Worm (Caenorhabditis elegans) whole organism, young adult: ENCODE measurements around the gene M03C11.6.

Experiments
- B0035.1 ChIP-seq: sonication (generic microtip); optimal IDR thresholded peaks from 2 replicates; lab custom pipeline; 2016; ENCODE audit warnings: missing genetic modification characterization, mild to moderate bottlenecking, missing compliant biosample characterization, missing genotype, missing genetic modification reagents
- C06A6.2 ChIP-seq: fragments of 200-800 bp; sonication (Bioruptor generic); conservative IDR thresholded peaks from 2 replicates; pipeline ENCODE4 v1.3.6; 2022; ENCODE audit warnings: missing genetic modification characterization, missing compliant biosample characterization
- C17E4.6 ChIP-seq: fragments of 200-800 bp; sonication (Bioruptor generic); IDR thresholded peaks from 2 replicates; pipeline ENCODE4 v1.3.6; 2022; ENCODE audit warnings: missing genetic modification reagents, missing genetic modification characterization, missing compliant biosample characterization
- D2030.7 ChIP-seq: fragments of 200-800 bp; sonication (Bioruptor generic); IDR thresholded peaks from 2 replicates; pipeline ENCODE4 v1.3.6; 2022; ENCODE audit warnings: missing genetic modification reagents, missing genetic modification characterization, missing compliant biosample characterization
- F22D6.2 ChIP-seq: sonication (generic microtip); optimal IDR thresholded peaks from 2 replicates; lab custom pipeline; 2016; ENCODE audit warnings: mild to moderate bottlenecking, missing genetic modification characterization, missing compliant biosample characterization
- F39B2.1 ChIP-seq: fragments of 200-800 bp; sonication (Bioruptor generic); IDR thresholded peaks from 2 replicates; pipeline ENCODE4 v1.3.6; 2022; ENCODE audit warnings: missing genetic modification reagents, missing genetic modification characterization, missing compliant biosample characterization
- F55B11.4 ChIP-seq: sonication (generic microtip); optimal IDR thresholded peaks from 2 replicates; lab custom pipeline; 2016; ENCODE audit warnings: missing compliant biosample characterization, missing genetic modification characterization, borderline replicate concordance; ENCODE audit not compliant: insufficient read depth
- F57A8.1 ChIP-seq: fragments of 200-800 bp; sonication (Bioruptor generic); optimal IDR thresholded peaks from 2 replicates; lab custom pipeline; 2018; ENCODE audit warnings: mild to moderate bottlenecking, missing genetic modification characterization, moderate library complexity, missing compliant biosample characterization
- F57C9.4 ChIP-seq: sonication (generic microtip); optimal IDR thresholded peaks from 2 replicates; lab custom pipeline; 2017; ENCODE audit warnings: mild to moderate bottlenecking, missing genetic modification characterization, missing compliant biosample characterization
- K12H6.12 ChIP-seq: fragments of 200-800 bp; sonication (Bioruptor generic); optimal IDR thresholded peaks from 2 replicates; lab custom pipeline; 2018; ENCODE audit warnings: mild to moderate bottlenecking, missing genetic modification characterization, missing compliant biosample characterization
- Y53G8AR.9 ChIP-seq: fragments of 200-800 bp; sonication (Bioruptor generic); conservative IDR thresholded peaks from 2 replicates; pipeline ENCODE4 v1.3.6; 2022; ENCODE audit warnings: missing genetic modification reagents, missing genetic modification characterization, missing compliant biosample characterization
- Y79H2A.3 ChIP-seq: fragments of 200-800 bp; sonication (Bioruptor generic); conservative IDR thresholded peaks from 2 replicates; pipeline ENCODE4 v1.3.6; 2022; ENCODE audit warnings: missing genetic modification reagents, missing genetic modification characterization, missing compliant biosample characterization
- Y95B8A.8 ChIP-seq: fragments of 200-800 bp; sonication (Bioruptor generic); IDR thresholded peaks from 2 replicates; pipeline ENCODE4 v1.3.6; 2022; ENCODE audit warnings: missing genetic modification reagents, missing genetic modification characterization, missing compliant biosample characterization
- atf-7 ChIP-seq: sonication (generic microtip); optimal IDR thresholded peaks from 2 replicates; lab custom pipeline; 2017; ENCODE audit warnings: mild to moderate bottlenecking, missing genetic modification characterization, missing compliant biosample characterization
- attf-6 ChIP-seq: fragments of 200-800 bp; sonication (Bioruptor generic); IDR thresholded peaks from 2 replicates; pipeline ENCODE4 v1.3.6; 2022; ENCODE audit warnings: missing genetic modification reagents, missing genetic modification characterization, missing compliant biosample characterization
- ccch-3 ChIP-seq: fragments of 200-800 bp; sonication (Bioruptor generic); optimal IDR thresholded peaks from 2 replicates; lab custom pipeline; 2018; ENCODE audit warnings: mild to moderate bottlenecking, missing genetic modification characterization, missing compliant biosample characterization
- cebp-2 ChIP-seq: fragments of 200-800 bp; sonication (Bioruptor generic); IDR thresholded peaks from 2 replicates; pipeline ENCODE4 v1.3.6; 2022; ENCODE audit warnings: missing genetic modification characterization, missing compliant biosample characterization
- ceh-100 ChIP-seq: fragments of 200-800 bp; sonication (Bioruptor generic); IDR thresholded peaks from 2 replicates; pipeline ENCODE4 v1.3.6; 2022; ENCODE audit warnings: missing genetic modification reagents, missing genetic modification characterization, missing compliant biosample characterization
- ceh-79 ChIP-seq: sonication (generic microtip); optimal IDR thresholded peaks from 2 replicates; lab custom pipeline; 2017; ENCODE audit warnings: mild to moderate bottlenecking, missing genetic modification characterization, missing compliant biosample characterization
- chd-7 ChIP-seq: sonication (generic microtip); optimal IDR thresholded peaks from 2 replicates; lab custom pipeline; 2016; ENCODE audit warnings: mild to moderate bottlenecking, missing genetic modification characterization, moderate library complexity, missing compliant biosample characterization
- dpff-1 ChIP-seq: sonication (generic microtip); optimal IDR thresholded peaks from 2 replicates; lab custom pipeline; 2017; ENCODE audit warnings: mild to moderate bottlenecking, missing genetic modification characterization, missing compliant biosample characterization
- dpl-1 ChIP-seq: fragments of 150-350 bp; optimal IDR thresholded peaks from 2 replicates; lab custom pipeline; 2014; ENCODE audit warnings: missing biosample characterization, missing genetic modification reagents, missing genetic modification characterization
- efl-1 ChIP-seq: fragments of 150-350 bp; optimal IDR thresholded peaks from 2 replicates; lab custom pipeline; 2014; ENCODE audit warnings: missing biosample characterization, missing genetic modification reagents, missing genetic modification characterization
- ets-4 ChIP-seq: fragments of 200-800 bp; sonication (Bioruptor generic); optimal IDR thresholded peaks from 2 replicates; lab custom pipeline; 2018; ENCODE audit warnings: mild to moderate bottlenecking, missing genetic modification characterization, missing compliant biosample characterization
- hmg-1.2 ChIP-seq: fragments of 200-800 bp; sonication (Bioruptor generic); IDR thresholded peaks from 2 replicates; pipeline ENCODE4 v1.3.6; 2022; ENCODE audit warnings: missing genetic modification reagents, missing genetic modification characterization, missing compliant biosample characterization
- lsy-27 ChIP-seq: sonication (generic microtip); optimal IDR thresholded peaks from 2 replicates; lab custom pipeline; 2017; ENCODE audit warnings: missing genetic modification characterization, mild to moderate bottlenecking, missing compliant biosample characterization, antibody characterized with exemption, missing genotype, borderline replicate concordance; ENCODE audit not compliant: insufficient read depth
- madf-10 ChIP-seq: sonication (generic microtip); optimal IDR thresholded peaks from 2 replicates; lab custom pipeline; 2016; ENCODE audit warnings: mild to moderate bottlenecking, missing genetic modification characterization, missing compliant biosample characterization
- madf-8 ChIP-seq: fragments of 200-800 bp; sonication (Bioruptor generic); conservative IDR thresholded peaks from 2 replicates; pipeline ENCODE4 v1.3.6; 2022; ENCODE audit warnings: missing genetic modification reagents, missing genetic modification characterization, missing compliant biosample characterization
- mcd-1 ChIP-seq: fragments of 200-800 bp; sonication (Bioruptor generic); IDR thresholded peaks from 2 replicates; pipeline ENCODE4 v1.3.6; 2022; ENCODE audit warnings: missing genetic modification reagents, missing genetic modification characterization, missing compliant biosample characterization
- mxl-1 ChIP-seq: sonication (generic microtip); optimal IDR thresholded peaks from 2 replicates; lab custom pipeline; 2016; ENCODE audit warnings: missing genetic modification characterization, missing compliant biosample characterization
- nhr-179 ChIP-seq: sonication (generic microtip); optimal IDR thresholded peaks from 2 replicates; lab custom pipeline; 2016; ENCODE audit warnings: mild to moderate bottlenecking, missing genetic modification characterization, missing compliant biosample characterization
- nhr-80 ChIP-seq: sonication (generic microtip); optimal IDR thresholded peaks from 2 replicates; lab custom pipeline; 2016; ENCODE audit warnings: missing genetic modification characterization, missing compliant biosample characterization
- nhr-90 ChIP-seq: sonication (generic microtip); optimal IDR thresholded peaks from 2 replicates; lab custom pipeline; 2016; ENCODE audit warnings: missing genotype, mild to moderate bottlenecking, missing genetic modification characterization, missing compliant biosample characterization
- pbrm-1 ChIP-seq: fragments of 200-800 bp; sonication (Bioruptor generic); IDR thresholded peaks from 2 replicates; pipeline ENCODE4 v1.3.6; 2022; ENCODE audit warnings: missing genetic modification reagents, missing genetic modification characterization, missing compliant biosample characterization
- rcor-1 ChIP-seq: fragments of 200-800 bp; sonication (Bioruptor generic); IDR thresholded peaks from 2 replicates; pipeline ENCODE4 v1.3.6; 2022; ENCODE audit warnings: missing genetic modification reagents, missing genetic modification characterization, missing compliant biosample characterization
- repo-1 ChIP-seq: sonication (generic microtip); optimal IDR thresholded peaks from 2 replicates; lab custom pipeline; 2017; ENCODE audit warnings: mild to moderate bottlenecking, missing genetic modification characterization, missing compliant biosample characterization
- snpc-3.4 ChIP-seq: sonication (generic microtip); optimal IDR thresholded peaks from 2 replicates; lab custom pipeline; 2017; ENCODE audit warnings: missing genetic modification characterization, mild to moderate bottlenecking, missing compliant biosample characterization, antibody characterized with exemption, moderate library complexity, missing genotype, missing genetic modification reagents
- snpc-4 ChIP-seq, 5 experiments: fragments of 150-350 bp in 1 of 5; sonication (generic microtip) in 4 of 5; optimal IDR thresholded peaks; 2 replicates each; lab custom pipeline; 2014 to 2018; ENCODE audit warnings: missing genetic modification characterization in 5 of 5, missing biosample characterization in 3 of 5, antibody characterized with exemption in 2 of 5, mild to moderate bottlenecking in 2 of 5, missing compliant biosample characterization in 2 of 5, missing genotype in 2 of 5, moderate library complexity in 2 of 5, missing genetic modification reagents in 1 of 5
- sptf-2 ChIP-seq: fragments of 200-800 bp; sonication (Bioruptor generic); optimal IDR thresholded peaks from 2 replicates; lab custom pipeline; 2018; ENCODE audit warnings: mild to moderate bottlenecking, missing genetic modification characterization, missing compliant biosample characterization
- tbx-9 ChIP-seq: sonication (generic microtip); optimal IDR thresholded peaks from 2 replicates; lab custom pipeline; 2016; ENCODE audit warnings: borderline replicate concordance, missing genetic modification characterization, inconsistent platforms, missing compliant biosample characterization
- tlf-1 ChIP-seq: fragments of 200-800 bp; sonication (Bioruptor generic); optimal IDR thresholded peaks from 2 replicates; lab custom pipeline; 2018; ENCODE audit warnings: mild to moderate bottlenecking, missing genetic modification characterization, missing compliant biosample characterization
- unc-130 ChIP-seq: sonication (generic microtip); optimal IDR thresholded peaks from 2 replicates; lab custom pipeline; 2016; ENCODE audit warnings: missing genetic modification reagents, missing genetic modification characterization, missing compliant biosample characterization
- unc-62 ChIP-seq: fragments of 150-350 bp; optimal IDR thresholded peaks from 2 replicates; lab custom pipeline; 2014; ENCODE audit warnings: missing biosample characterization, missing genetic modification reagents, missing genetic modification characterization
- zim-3 ChIP-seq: sonication (generic microtip); optimal IDR thresholded peaks from 2 replicates; lab custom pipeline; 2017; ENCODE audit warnings: mild to moderate bottlenecking, missing genetic modification characterization, moderate library complexity, missing compliant biosample characterization
- ztf-25 ChIP-seq: fragments of 200-800 bp; sonication (Bioruptor generic); IDR thresholded peaks from 2 replicates; pipeline ENCODE4 v1.3.6; 2022; ENCODE audit warnings: missing genetic modification reagents, missing genetic modification characterization, missing compliant biosample characterization
- ztf-26 ChIP-seq: sonication (generic microtip); optimal IDR thresholded peaks from 2 replicates; lab custom pipeline; 2017; ENCODE audit warnings: missing genetic modification characterization, missing compliant biosample characterization
- ztf-3 ChIP-seq: fragments of 200-800 bp; sonication (Bioruptor generic); optimal IDR thresholded peaks from 2 replicates; lab custom pipeline; 2018; ENCODE audit warnings: mild to moderate bottlenecking, missing genetic modification characterization, missing compliant biosample characterization

M03C11.6 gene

DNA sequence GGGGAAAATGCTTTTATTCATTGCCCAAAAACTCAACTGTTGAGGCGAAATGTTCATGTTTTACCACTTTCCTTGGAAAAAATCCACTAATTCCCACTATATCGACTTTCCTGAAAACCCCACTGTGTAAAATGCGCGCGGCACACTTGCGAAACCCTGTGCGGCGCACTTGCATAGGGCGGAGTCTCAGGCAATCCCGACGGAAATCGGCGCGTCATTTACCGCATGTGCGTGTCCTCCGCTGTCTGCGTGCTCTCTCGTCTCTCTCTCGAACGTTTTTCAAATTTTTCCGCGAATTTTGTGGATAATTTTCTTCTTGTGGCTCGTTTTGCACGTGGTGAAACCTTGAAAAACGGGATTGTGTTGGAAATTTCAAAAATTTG lies 37.3 kb upstream of the M03C11.6 start, which contains the start of gene atx-2 (continued):
- TF ChIP-seq snpc-4 (GFP tag; optimal IDR thresholded peaks at IDR 0.05; lab: Kevin White, UChicago) (peak; percentile 69), snpc-4 (tag; optimal IDR thresholded peaks at IDR 0.05; lab: Kevin White, UChicago) (peak; percentile 6 to 84 (median 62)), sptf-2 (GFP tag; lab: Kevin White, UChicago) (peak; percentile 88), nhr-179 (tag; lab: Kevin White, UChicago) (no peak), unc-130 (GFP tag; lab: Kevin White, UChicago) (peak; percentile 55), ztf-25 (peak; percentile 96), efl-1 (peak; percentile 77), K12H6.12 (tag; lab: Kevin White, UChicago) (peak; percentile 84), madf-10 (tag; lab: Kevin White, UChicago) (peak; percentile 89), tlf-1 (GFP tag; lab: Kevin White, UChicago) (peak; percentile 82), snpc-3.4 (peak; percentile 76), pbrm-1 (GFP tag; lab: Robert Waterston, UW) (peak; percentile 95), ccch-3 (GFP tag; lab: Kevin White, UChicago) (no peak), atf-7 (tag; lab: Kevin White, UChicago) (peak; percentile 83), zim-3 (tag; lab: Kevin White, UChicago) (peak; percentile 93), Y79H2A.3 (GFP tag; lab: Robert Waterston, UW) (peak; percentile 93), ets-4 (GFP tag; lab: Kevin White, UChicago) (peak; percentile 88), lsy-27 (tag; lab: Kevin White, UChicago) (no peak), nhr-80 (tag; lab: Kevin White, UChicago) (peak; percentile 67), ztf-3 (GFP tag; lab: Kevin White, UChicago) (no peak), ztf-26 (peak; percentile 61), C17E4.6 (GFP tag; lab: Robert Waterston, UW) (peak; percentile 84), F57C9.4 (tag; lab: Kevin White, UChicago) (no peak), chd-7 (tag; lab: Kevin White, UChicago) (peak; percentile 92), F57A8.1 (GFP tag; lab: Kevin White, UChicago) (no peak), mxl-1 (peak; percentile 42), F39B2.1 (0 out of 2 replicates have a peak, but pooled peaks have one; percentile 48), dpff-1 (tag; lab: Kevin White, UChicago) (no peak), F22D6.2 (tag; lab: Kevin White, UChicago) (peak; percentile 78), dpl-1 (GFP tag; lab: Kevin White, UChicago) (peak; percentile 35), attf-6 (GFP tag; lab: Robert Waterston, UW) (peak; percentile 79), unc-62 (GFP tag; lab: Kevin White, UChicago) (no peak), B0035.1 (peak; percentile 67), repo-1 (tag; lab: Kevin White, UChicago) (peak; percentile 81), cebp-2 (GFP tag; lab: Robert Waterston, UW) (peak; percentile 74; the same call in 1 of the 2 replicates), C06A6.2 (GFP tag; lab: Robert Waterston, UW) (peak; percentile 94), madf-8 (peak; percentile 61)

DNA sequence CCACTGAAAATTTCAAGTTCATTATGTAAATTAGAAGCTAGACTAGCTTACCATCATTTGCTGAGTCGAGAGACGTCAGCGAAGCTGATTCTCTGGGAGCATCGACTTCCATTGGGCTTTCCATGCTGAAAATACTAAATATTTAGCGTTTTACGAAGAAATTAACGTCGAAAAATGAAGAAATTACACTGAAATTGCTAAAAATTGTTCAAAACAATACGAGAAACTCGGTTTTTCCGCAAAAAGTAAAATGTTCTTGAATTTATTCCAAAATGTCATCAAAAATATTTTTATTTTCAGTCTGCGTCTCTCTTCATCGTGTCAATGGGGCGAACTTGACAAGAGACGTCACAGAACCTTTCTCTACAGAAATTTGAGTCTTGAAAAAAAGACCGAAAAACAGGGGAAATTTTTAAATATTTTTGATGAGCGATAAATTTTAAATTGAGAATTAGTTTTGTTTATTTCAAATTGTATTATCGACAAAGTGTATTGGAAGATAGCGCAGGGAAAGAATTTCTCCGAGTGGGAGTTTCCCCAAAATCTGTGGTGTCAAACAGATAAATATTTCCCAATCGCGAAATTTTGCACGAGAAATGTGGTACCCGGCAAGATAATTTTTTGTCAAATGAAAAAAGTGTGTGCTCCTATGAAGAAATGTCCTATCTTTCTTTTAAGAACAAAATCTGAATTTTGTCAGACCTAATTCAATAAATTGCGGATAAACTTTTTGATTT lies 36.8 kb upstream of the M03C11.6 start, which contains the start of gene ecps-1:
Gene ecps-1 (minus strand): TSS at position 125 of the 737 bp plus-strand sequence.
- TF ChIP-seq nhr-90 = no peak
- 0 out of 2 replicates have a peak, but pooled peaks have one; percentile 30 for TF ChIP-seq Y53G8AR.9 (GFP tag; lab: Robert Waterston, UW)
- no peak for TF ChIP-seq tbx-9 (tag; lab: Kevin White, UChicago)
- TF ChIP-seq hmg-1.2 (GFP tag; lab: Robert Waterston, UW) = peak; percentile 82
- TF ChIP-seq mcd-1 (GFP tag; lab: Robert Waterston, UW) = peak; percentile 98
- no peak for TF ChIP-seq ceh-79 (tag; lab: Kevin White, UChicago)
- peak; percentile 82 for TF ChIP-seq Y95B8A.8
- TF ChIP-seq madf-8 = peak; percentile 68
- no peak for TF ChIP-seq F55B11.4 (tag; lab: Kevin White, UChicago)
- TF ChIP-seq ceh-100 (GFP tag; lab: Robert Waterston, UW) = peak; percentile 100
- peak; percentile 96 for TF ChIP-seq D2030.7
- no peak for TF ChIP-seq mxl-1
- TF ChIP-seq rcor-1 (GFP tag; lab: Robert Waterston, UW) = peak; percentile 93
